Worm (Caenorhabditis elegans): ENCODE data around the gene ZC190.10.

ZC190.10 gene

DNA sequence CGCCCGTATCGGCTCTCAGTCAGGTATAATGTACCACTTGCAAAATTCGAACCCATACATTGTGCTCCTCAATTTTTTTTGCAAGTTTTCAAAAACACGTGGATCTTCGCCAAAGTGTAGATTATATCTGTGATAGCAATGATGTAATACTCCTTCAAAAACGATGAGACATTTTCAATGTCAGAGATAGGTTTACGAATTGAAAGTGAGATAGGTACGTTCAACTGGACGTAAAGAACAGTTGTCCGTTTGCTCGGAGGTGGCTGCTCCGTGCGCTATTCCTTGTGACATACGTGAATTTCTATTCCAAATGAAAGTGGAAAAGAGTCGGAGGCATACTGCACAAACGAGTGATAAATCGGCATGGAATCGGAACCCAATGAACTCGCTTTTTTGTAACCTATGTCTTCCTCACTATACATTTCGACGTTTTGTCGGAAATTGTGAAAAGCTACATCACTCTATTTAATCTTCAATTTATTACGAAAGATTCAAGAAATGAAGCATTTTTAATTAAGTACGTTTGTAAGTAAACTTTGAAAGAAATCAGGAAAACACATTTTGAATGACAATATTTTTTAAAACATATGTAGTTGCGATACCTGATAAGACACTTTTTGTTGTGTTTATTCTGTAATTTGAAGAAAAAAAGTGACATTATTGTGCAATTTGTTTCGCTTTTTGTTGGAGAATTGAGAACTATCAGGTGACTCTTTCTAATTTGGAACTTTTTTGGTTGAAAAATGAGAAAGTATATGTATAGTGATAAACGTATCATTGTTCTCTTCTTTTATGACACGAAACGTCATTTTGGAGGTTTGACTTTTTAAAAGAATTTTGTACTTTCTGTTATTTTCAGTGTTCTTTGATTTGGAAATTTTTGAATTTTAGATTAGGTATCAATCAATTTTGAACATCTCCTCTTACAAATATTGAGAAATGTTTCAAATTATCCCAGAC lies 41.4 kb downstream of the ZC190.10 start:
- TF ChIP-seq hmbx-1 (tag; optimal IDR thresholded peaks at IDR 0.05) (no peak), ceh-13 (GFP tag; optimal IDR thresholded peaks at IDR 0.05) (no peak), F13C5.2 (tag; optimal IDR thresholded peaks at IDR 0.05) (no peak), ceh-36 (tag; optimal IDR thresholded peaks at IDR 0.05) (no peak), hnd-1 (tag; optimal IDR thresholded peaks at IDR 0.05) (no peak), scrt-1 (GFP tag; IDR thresholded peaks at IDR 0.05) (no peak), tbx-11 (GFP tag; IDR thresholded peaks at IDR 0.05) (no peak), hmg-4 (GFP tag; optimal IDR thresholded peaks at IDR 0.05) (no peak), tra-4 (tag; optimal IDR thresholded peaks at IDR 0.05) (no peak), B0310.2 (tag; optimal IDR thresholded peaks at IDR 0.05) (no peak), flt-1 (GFP tag; IDR thresholded peaks at IDR 0.05) (no peak), sea-1 (GFP tag; conservative IDR thresholded peaks at IDR 0.05) (no peak), aly-1 (tag; optimal IDR thresholded peaks at IDR 0.05) (no peak), pes-1 (GFP tag; IDR thresholded peaks at IDR 0.05) (no peak), ama-1 (optimal IDR thresholded peaks at IDR 0.05) (no peak), ets-7 (tag; optimal IDR thresholded peaks at IDR 0.05) (no peak), tbx-37 (GFP tag; conservative IDR thresholded peaks at IDR 0.05) (no peak)

DNA sequence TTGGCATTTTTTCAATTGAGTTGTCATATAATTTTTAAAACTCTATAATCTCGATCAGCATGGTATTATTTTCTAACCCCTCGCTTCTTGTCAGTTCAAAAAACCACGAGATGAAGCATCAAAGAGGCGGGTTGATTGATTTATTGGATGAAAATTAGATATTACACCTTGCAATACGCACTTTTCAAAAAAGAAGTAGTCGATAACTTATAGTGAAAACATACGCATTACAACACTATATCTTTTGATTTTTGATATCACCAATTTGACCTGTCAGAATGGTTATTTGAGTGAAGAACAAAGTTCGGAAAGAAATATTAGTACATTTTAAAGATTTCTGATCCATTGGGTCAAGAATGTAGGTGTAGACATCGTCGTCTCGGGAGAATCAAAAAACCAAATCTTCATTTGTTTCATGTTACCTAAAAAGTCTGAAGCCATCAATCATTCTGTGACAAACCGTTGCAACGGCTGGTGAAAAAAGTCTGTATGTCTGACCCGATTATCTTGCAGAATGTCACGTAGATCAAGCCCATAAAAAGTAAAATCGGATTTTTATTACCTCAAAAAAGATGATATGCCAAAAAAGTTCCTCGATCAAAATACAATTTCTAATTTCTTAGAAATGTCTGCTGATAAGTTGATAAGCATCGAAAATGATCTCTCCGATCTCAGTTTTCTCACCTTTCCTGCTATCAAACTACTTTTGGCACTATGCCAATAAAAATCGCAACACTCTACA lies 42.9 kb downstream of the ZC190.10 start:
- TF ChIP-seq tra-4 (tag; optimal IDR thresholded peaks at IDR 0.05) (no peak), tbx-11 (GFP tag; IDR thresholded peaks at IDR 0.05) (no peak), flt-1 (GFP tag; IDR thresholded peaks at IDR 0.05) (no peak), ama-1 (optimal IDR thresholded peaks at IDR 0.05) (no peak), scrt-1 (GFP tag; IDR thresholded peaks at IDR 0.05) (no peak), tbx-37 (GFP tag; conservative IDR thresholded peaks at IDR 0.05) (no peak), ceh-13 (GFP tag; optimal IDR thresholded peaks at IDR 0.05) (no peak), aly-1 (tag; optimal IDR thresholded peaks at IDR 0.05) (no peak), hmbx-1 (tag; optimal IDR thresholded peaks at IDR 0.05) (no peak), ceh-36 (tag; optimal IDR thresholded peaks at IDR 0.05) (no peak), sea-1 (GFP tag; conservative IDR thresholded peaks at IDR 0.05) (no peak), F13C5.2 (tag; optimal IDR thresholded peaks at IDR 0.05) (no peak), pes-1 (GFP tag; IDR thresholded peaks at IDR 0.05) (no peak), hnd-1 (tag; optimal IDR thresholded peaks at IDR 0.05) (no peak), B0310.2 (tag; optimal IDR thresholded peaks at IDR 0.05) (no peak), ets-7 (tag; optimal IDR thresholded peaks at IDR 0.05) (no peak), hmg-4 (GFP tag; optimal IDR thresholded peaks at IDR 0.05) (no peak)

DNA sequence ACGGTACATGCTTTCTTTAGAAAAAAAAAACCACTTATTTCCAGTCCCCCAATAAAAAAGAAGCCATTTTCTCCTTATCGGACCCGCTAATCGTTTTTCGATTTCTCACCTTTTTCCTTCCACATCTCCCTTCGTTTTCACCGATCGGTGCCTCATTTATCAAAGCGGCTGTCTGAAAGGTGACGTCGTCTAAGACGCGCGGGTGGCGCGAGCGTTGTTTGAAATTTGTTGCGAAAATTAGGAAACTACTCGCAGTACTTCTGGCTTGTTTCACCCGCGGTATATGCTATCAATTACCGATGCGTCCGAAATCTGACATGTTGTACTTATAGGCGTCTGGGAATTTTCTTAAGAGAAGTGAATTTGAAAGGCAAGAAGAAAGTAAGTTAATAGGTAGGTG lies 43.9 kb downstream of the ZC190.10 start:
- TF ChIP-seq F13C5.2 (tag; optimal IDR thresholded peaks at IDR 0.05) (no peak), B0310.2 (tag; optimal IDR thresholded peaks at IDR 0.05) (no peak), flt-1 (GFP tag; IDR thresholded peaks at IDR 0.05) (no peak), hmbx-1 (tag; optimal IDR thresholded peaks at IDR 0.05) (no peak), pes-1 (GFP tag; IDR thresholded peaks at IDR 0.05) (no peak), aly-1 (tag; optimal IDR thresholded peaks at IDR 0.05) (no peak), ets-7 (tag; optimal IDR thresholded peaks at IDR 0.05) (no peak), ceh-36 (tag; optimal IDR thresholded peaks at IDR 0.05) (no peak), scrt-1 (GFP tag; IDR thresholded peaks at IDR 0.05) (no peak), tbx-37 (GFP tag; conservative IDR thresholded peaks at IDR 0.05) (no peak), hnd-1 (tag; optimal IDR thresholded peaks at IDR 0.05) (no peak), tbx-11 (GFP tag; IDR thresholded peaks at IDR 0.05) (no peak), tra-4 (tag; optimal IDR thresholded peaks at IDR 0.05) (no peak), ceh-13 (GFP tag; optimal IDR thresholded peaks at IDR 0.05) (no peak), hmg-4 (GFP tag; optimal IDR thresholded peaks at IDR 0.05) (no peak), ama-1 (optimal IDR thresholded peaks at IDR 0.05) (no peak), sea-1 (GFP tag; conservative IDR thresholded peaks at IDR 0.05) (no peak)

DNA sequence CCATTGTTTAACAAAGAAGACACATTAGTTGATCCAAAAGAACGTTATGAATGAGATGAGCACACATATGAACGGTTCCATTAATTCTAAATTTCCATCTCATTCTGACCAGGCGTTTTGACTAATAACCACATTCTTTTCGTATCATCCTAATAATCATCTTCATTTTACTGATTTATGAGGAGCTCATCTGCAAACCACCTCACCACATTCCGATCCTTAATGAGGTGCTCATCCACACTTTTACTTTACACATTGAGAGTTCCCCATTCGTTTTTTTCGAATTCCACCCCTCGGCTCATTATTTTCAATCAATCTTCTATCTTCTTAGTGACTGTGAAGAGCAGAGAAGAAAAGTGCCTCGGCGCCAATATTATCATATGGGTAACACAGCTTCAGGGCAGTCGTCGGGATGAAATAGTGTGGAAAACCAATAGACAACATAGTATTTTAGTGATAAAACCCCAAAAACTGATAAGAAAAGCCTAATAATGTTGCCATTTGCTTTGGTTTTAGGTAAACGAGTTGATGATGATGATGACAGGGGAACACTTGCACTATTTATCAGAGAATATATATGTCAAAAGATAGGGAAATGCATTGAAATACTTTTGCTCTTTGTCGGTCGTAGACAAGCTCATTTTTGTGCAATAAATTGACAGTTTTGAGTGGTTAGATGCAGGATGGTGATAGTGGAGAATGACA lies 45.0 kb downstream of the ZC190.10 start:
- TF ChIP-seq sea-1 (GFP tag; conservative IDR thresholded peaks at IDR 0.05) = no peak
- no peak for TF ChIP-seq tbx-37 (GFP tag; conservative IDR thresholded peaks at IDR 0.05)
- TF ChIP-seq scrt-1 (GFP tag; IDR thresholded peaks at IDR 0.05) = no peak
- no peak for TF ChIP-seq aly-1 (tag; optimal IDR thresholded peaks at IDR 0.05)
- TF ChIP-seq F13C5.2 (tag; optimal IDR thresholded peaks at IDR 0.05) = no peak

DNA sequence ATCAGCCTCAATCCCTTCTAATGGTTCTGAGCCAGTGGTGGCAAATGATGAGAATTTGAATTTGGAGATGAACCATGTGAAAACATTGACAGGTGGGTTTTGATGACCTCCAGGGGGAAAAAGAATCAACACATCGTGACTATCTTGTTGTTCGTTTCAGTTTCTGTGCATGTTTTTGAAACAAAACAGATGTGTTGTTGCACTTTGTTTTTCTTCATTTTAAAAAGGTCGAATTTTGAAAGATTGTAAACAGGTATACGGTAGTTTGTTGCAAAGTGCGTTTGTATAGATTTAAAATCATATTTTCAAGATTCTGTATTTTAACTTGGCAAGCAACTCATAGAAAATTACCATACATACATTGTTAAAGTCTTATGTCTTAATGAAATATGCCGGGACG lies 45.8 kb downstream of the ZC190.10 start:
- TF ChIP-seq tbx-37 (GFP tag; conservative IDR thresholded peaks at IDR 0.05) (no peak), flt-1 (GFP tag; IDR thresholded peaks at IDR 0.05) (no peak), ceh-13 (GFP tag; optimal IDR thresholded peaks at IDR 0.05) (no peak), sea-1 (GFP tag; conservative IDR thresholded peaks at IDR 0.05) (no peak), ama-1 (optimal IDR thresholded peaks at IDR 0.05) (no peak), tra-4 (tag; optimal IDR thresholded peaks at IDR 0.05) (no peak), hmg-4 (GFP tag; optimal IDR thresholded peaks at IDR 0.05) (no peak), F13C5.2 (tag; optimal IDR thresholded peaks at IDR 0.05) (no peak), tbx-11 (GFP tag; IDR thresholded peaks at IDR 0.05) (no peak), ceh-36 (tag; optimal IDR thresholded peaks at IDR 0.05) (no peak), hnd-1 (tag; optimal IDR thresholded peaks at IDR 0.05) (no peak), pes-1 (GFP tag; IDR thresholded peaks at IDR 0.05) (no peak), aly-1 (tag; optimal IDR thresholded peaks at IDR 0.05) (no peak), B0310.2 (tag; optimal IDR thresholded peaks at IDR 0.05) (no peak), ets-7 (tag; optimal IDR thresholded peaks at IDR 0.05) (no peak), hmbx-1 (tag; optimal IDR thresholded peaks at IDR 0.05) (no peak)

DNA sequence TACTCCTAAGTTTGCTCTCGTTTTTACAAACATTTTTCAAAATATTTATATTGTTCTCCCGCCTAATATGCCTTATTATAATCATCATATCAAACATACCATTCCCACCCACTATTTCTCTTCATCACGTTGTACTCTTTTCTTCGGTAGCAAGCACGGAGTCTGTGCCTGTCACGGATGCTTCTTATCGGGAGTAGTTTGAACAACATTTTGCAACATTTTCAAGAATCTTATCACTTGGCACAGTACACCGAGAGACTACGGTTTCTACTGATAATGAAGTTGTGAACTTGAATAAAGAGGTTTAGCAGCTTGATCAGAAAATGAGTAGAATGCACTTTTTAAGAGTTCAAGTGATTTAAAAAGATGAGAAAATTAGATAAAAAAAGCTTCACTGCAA lies 47.9 kb downstream of the ZC190.10 start:
- no peak for TF ChIP-seq ceh-36 (tag; optimal IDR thresholded peaks at IDR 0.05)
- TF ChIP-seq tbx-11 (GFP tag; IDR thresholded peaks at IDR 0.05) = no peak
- TF ChIP-seq tra-4 (tag; optimal IDR thresholded peaks at IDR 0.05) = no peak
- no peak for TF ChIP-seq ets-7 (tag; optimal IDR thresholded peaks at IDR 0.05)
- TF ChIP-seq F13C5.2 (tag; optimal IDR thresholded peaks at IDR 0.05) = no peak
- no peak for TF ChIP-seq flt-1 (GFP tag; IDR thresholded peaks at IDR 0.05)
- no peak for TF ChIP-seq B0310.2 (tag; optimal IDR thresholded peaks at IDR 0.05)
- no peak for TF ChIP-seq pes-1 (GFP tag; IDR thresholded peaks at IDR 0.05)
- no peak for TF ChIP-seq hmbx-1 (tag; optimal IDR thresholded peaks at IDR 0.05)
- no peak for TF ChIP-seq hmg-4 (GFP tag; optimal IDR thresholded peaks at IDR 0.05)
- no peak for TF ChIP-seq tbx-37 (GFP tag; conservative IDR thresholded peaks at IDR 0.05)
- no peak for TF ChIP-seq hnd-1 (tag; optimal IDR thresholded peaks at IDR 0.05)
- no peak for TF ChIP-seq aly-1 (tag; optimal IDR thresholded peaks at IDR 0.05)
